Worm (Caenorhabditis elegans) whole organism, L3 larva: ENCODE results near the gene C24H12.4.

Experiments used
- egl-27 ChIP-seq: sonication (generic microtip); optimal IDR thresholded peaks from 4 replicates; lab custom pipeline; 2017; ENCODE audit warnings: missing biosample characterization, missing genetic modification reagents, missing genetic modification characterization
- elt-1 ChIP-seq: fragments of 150-350 bp; optimal IDR thresholded peaks from 2 replicates; lab custom pipeline; 2014; ENCODE audit warnings: missing biosample characterization, missing genetic modification characterization
- elt-3 ChIP-seq, 3 experiments: fragments of 150-350 bp in 1 of 3; sonication (generic microtip) in 2 of 3; optimal IDR thresholded peaks; 2 replicates in 2 of 3; 4 replicates in 1 of 3; lab custom pipeline; 2014 to 2017; ENCODE audit warnings: missing biosample characterization in 3 of 3, missing genetic modification characterization in 3 of 3
- nhr-237 ChIP-seq: fragments of 150-350 bp; optimal IDR thresholded peaks from 2 replicates; lab custom pipeline; 2014; ENCODE audit warnings: missing biosample characterization, missing genetic modification characterization
- nhr-77 ChIP-seq: fragments of 150-350 bp; optimal IDR thresholded peaks from 2 replicates; lab custom pipeline; 2014; ENCODE audit warnings: missing biosample characterization, missing genetic modification characterization
- unc-62 ChIP-seq: fragments of 150-350 bp; sonication (generic microtip); optimal IDR thresholded peaks from 4 replicates; lab custom pipeline; 2014; ENCODE audit warnings: missing biosample characterization, missing genetic modification reagents, missing genetic modification characterization
- ztf-11 ChIP-seq: fragments of 150-350 bp; optimal IDR thresholded peaks from 2 replicates; lab custom pipeline; 2014; ENCODE audit warnings: missing biosample characterization, missing genetic modification characterization

DNA sequence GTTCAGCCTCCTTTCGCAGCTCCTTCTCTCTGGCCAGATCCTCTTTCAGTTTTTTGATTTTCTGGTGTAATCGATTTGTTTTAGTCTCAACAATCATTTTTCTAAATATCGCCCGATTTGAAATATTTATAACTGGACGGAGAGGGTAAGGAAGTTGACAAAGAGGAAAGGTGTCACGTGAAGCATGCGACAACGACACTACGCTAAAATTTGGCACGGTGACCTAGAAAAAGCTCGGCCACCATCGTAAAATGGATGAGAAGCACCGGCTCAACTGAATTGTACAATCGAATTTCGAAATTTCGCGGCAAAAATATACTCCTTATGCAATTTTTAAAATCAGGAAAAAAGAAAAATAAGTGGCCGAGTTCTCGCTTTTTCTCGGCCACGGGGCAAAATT is 25.8 kb upstream of the C24H12.4 start, which contains the start of gene C03H5.5:
- TF ChIP-seq unc-62 (GFP tag; lab: Kevin White, UChicago), result no peak
- TF ChIP-seq nhr-237 (tag; lab: Kevin White, UChicago), result no peak
- no peak for TF ChIP-seq elt-1 (tag; lab: Kevin White, UChicago)
- no peak for TF ChIP-seq ztf-11
- no peak for TF ChIP-seq egl-27
- TF ChIP-seq elt-3 (tag; optimal IDR thresholded peaks at IDR 0.05; lab: Kevin White, UChicago), result no peak
- no peak for TF ChIP-seq nhr-77 (tag; lab: Kevin White, UChicago)
